Fruit fly (Drosophila melanogaster) whole organism, embryonic: Measurements from ENCODE around the gene CG13896.

Source experiments
- B-H2 ChIP-seq: fragments of 200-800 bp; sonication (Bioruptor generic); optimal IDR thresholded peaks from 2 replicates; lab custom pipeline; 2018; ENCODE audit warnings: missing biosample characterization, mild to moderate bottlenecking, missing genetic modification characterization
- Blimp-1 ChIP-seq: fragments of 200-800 bp; sonication (Bioruptor generic); optimal IDR thresholded peaks from 3 replicates; lab custom pipeline; 2018; ENCODE audit warnings: missing biosample characterization, missing genetic modification characterization, mild to moderate bottlenecking, moderate library complexity, missing genetic modification reagents
- CG11093 ChIP-seq: fragments of 200-800 bp; sonication (Bioruptor generic); IDR thresholded peaks from 3 replicates; pipeline ENCODE4 v1.3.6; 2022; ENCODE audit warnings: missing biosample characterization, missing genetic modification characterization
- CG12155 ChIP-seq: fragments of 200-800 bp; sonication (Bioruptor generic); optimal IDR thresholded peaks from 3 replicates; lab custom pipeline; 2016; ENCODE audit warnings: missing biosample characterization, missing genetic modification characterization
- CG12236 ChIP-seq: fragments of 200-800 bp; sonication (Bioruptor generic); optimal IDR thresholded peaks from 2 replicates; lab custom pipeline; 2016; ENCODE audit warnings: missing biosample characterization, missing genetic modification characterization
- CG12391 ChIP-seq: fragments of 200-800 bp; sonication (Bioruptor generic); optimal IDR thresholded peaks from 3 replicates; lab custom pipeline; 2018; ENCODE audit warnings: missing biosample characterization, mild to moderate bottlenecking, missing genetic modification characterization, moderate library complexity
- CG14014 ChIP-seq: fragments of 200-800 bp; sonication (Bioruptor generic); IDR thresholded peaks from 2 replicates; pipeline ENCODE4 v1.3.6; 2022; ENCODE audit warnings: missing biosample characterization, missing genetic modification characterization
- CG14965 ChIP-seq: fragments of 200-800 bp; sonication (Bioruptor generic); optimal IDR thresholded peaks from 2 replicates; lab custom pipeline; 2016; ENCODE audit warnings: missing biosample characterization, missing genetic modification characterization, borderline replicate concordance
- CG15696 ChIP-seq: fragments of 200-800 bp; sonication (Bioruptor generic); optimal IDR thresholded peaks from 2 replicates; lab custom pipeline; 2019; ENCODE audit warnings: missing biosample characterization, mild to moderate bottlenecking, missing genetic modification characterization, moderate library complexity
- CG16813 ChIP-seq: fragments of 200-800 bp; sonication (Bioruptor generic); IDR thresholded peaks from 3 replicates; pipeline ENCODE4 v1.3.6; 2022; ENCODE audit warnings: missing biosample characterization, missing genetic modification characterization; ENCODE audit not compliant: partially characterized antibody
- CG17829 ChIP-seq: fragments of 200-800 bp; optimal IDR thresholded peaks from 2 replicates; lab custom pipeline; 2019; ENCODE audit warnings: missing biosample characterization, mild to moderate bottlenecking, missing genetic modification characterization, moderate library complexity
- CG17912 ChIP-seq: fragments of 200-800 bp; sonication (Bioruptor generic); optimal IDR thresholded peaks from 2 replicates; lab custom pipeline; 2018; ENCODE audit warnings: missing biosample characterization, mild to moderate bottlenecking, missing genetic modification characterization
- CG18262 ChIP-seq: fragments of 200-800 bp; optimal IDR thresholded peaks from 3 replicates; lab custom pipeline; 2019; ENCODE audit warnings: missing biosample characterization, mild to moderate bottlenecking, missing genetic modification characterization, moderate library complexity
- CG2199 ChIP-seq: fragments of 200-800 bp; sonication (Bioruptor generic); IDR thresholded peaks from 3 replicates; pipeline ENCODE4 v1.3.6; 2022; ENCODE audit warnings: missing biosample characterization, missing genetic modification characterization
- CG2202 ChIP-seq: fragments of 200-800 bp; sonication (Bioruptor generic); optimal IDR thresholded peaks from 2 replicates; lab custom pipeline; 2018; ENCODE audit warnings: missing biosample characterization, mild to moderate bottlenecking, missing genetic modification characterization
- CG2889 ChIP-seq: fragments of 200-800 bp; sonication (Bioruptor generic); IDR thresholded peaks from 3 replicates; pipeline ENCODE4 v1.3.6; 2022; ENCODE audit warnings: missing biosample characterization, missing genetic modification characterization
- CG31441 ChIP-seq: fragments of 200-800 bp; sonication (Bioruptor generic); IDR thresholded peaks from 2 replicates; pipeline ENCODE4 v1.3.6; 2022; ENCODE audit warnings: missing biosample characterization, missing genetic modification characterization
- CG3726 ChIP-seq: fragments of 200-800 bp; sonication (Bioruptor generic); IDR thresholded peaks from 3 replicates; pipeline ENCODE4, ENCODE4 v1.3.6; 2022; ENCODE audit warnings: missing biosample characterization, missing genetic modification characterization
- CG4820 ChIP-seq: fragments of 200-800 bp; sonication (Bioruptor generic); optimal IDR thresholded peaks from 3 replicates; lab custom pipeline; 2016; ENCODE audit warnings: missing biosample characterization, missing genetic modification characterization
- CG6654 ChIP-seq: fragments of 200-800 bp; sonication (Bioruptor generic); optimal IDR thresholded peaks from 2 replicates; lab custom pipeline; 2017; ENCODE audit warnings: missing biosample characterization, mild to moderate bottlenecking, missing genetic modification characterization
- CG7745 ChIP-seq: fragments of 200-800 bp; sonication (Bioruptor generic); optimal IDR thresholded peaks from 2 replicates; lab custom pipeline; 2018; ENCODE audit warnings: missing biosample characterization, mild to moderate bottlenecking, missing genetic modification characterization, moderate library complexity
- CG7963 ChIP-seq: fragments of 200-800 bp; sonication (Bioruptor generic); IDR thresholded peaks from 3 replicates; pipeline ENCODE4 v1.3.6; 2022; ENCODE audit warnings: missing biosample characterization, missing genetic modification characterization; ENCODE audit not compliant: partially characterized antibody
- CrebB ChIP-seq: fragments of 200-800 bp; sonication (Bioruptor generic); optimal IDR thresholded peaks from 3 replicates; lab custom pipeline; 2018; ENCODE audit warnings: missing biosample characterization, mild to moderate bottlenecking, missing genetic modification characterization
- Dek ChIP-seq: fragments of 200-800 bp; sonication (Bioruptor generic); optimal IDR thresholded peaks from 3 replicates; lab custom pipeline; 2019; ENCODE audit warnings: missing biosample characterization, mild to moderate bottlenecking, missing genetic modification characterization, moderate library complexity
- Dref ChIP-seq: fragments of 200-800 bp; sonication (Bioruptor generic); IDR thresholded peaks from 2 replicates; pipeline ENCODE4 v1.3.6; 2022; ENCODE audit warnings: missing biosample characterization, missing genetic modification characterization
- H15 ChIP-seq: fragments of 200-800 bp; sonication (Bioruptor generic); IDR thresholded peaks from 3 replicates; pipeline ENCODE4 v1.3.6; 2022; ENCODE audit warnings: missing biosample characterization, missing genetic modification characterization
- Hmx ChIP-seq: fragments of 200-800 bp; sonication (Bioruptor generic); optimal IDR thresholded peaks from 2 replicates; lab custom pipeline; 2016; ENCODE audit warnings: missing biosample characterization, missing genetic modification characterization
- Hr39 ChIP-seq: fragments of >200 bp; optimal IDR thresholded peaks from 2 replicates; lab custom pipeline; 2017
- Mad ChIP-seq: fragments of 200-800 bp; sonication (Bioruptor generic); optimal IDR thresholded peaks from 2 replicates; lab custom pipeline; 2016; ENCODE audit warnings: missing biosample characterization, missing genetic modification characterization
- Med ChIP-seq: fragments of 200-800 bp; sonication (Bioruptor generic); peaks from one replicate; lab custom pipeline; 2016; ENCODE audit warnings: missing biosample characterization, missing genetic modification characterization, mild to moderate bottlenecking, inconsistent platforms, moderate library complexity
- Oli ChIP-seq: fragments of 200-800 bp; sonication (Bioruptor generic); optimal IDR thresholded peaks from 2 replicates; lab custom pipeline; 2018; ENCODE audit warnings: missing biosample characterization, mild to moderate bottlenecking, missing genetic modification characterization, moderate library complexity
- PHDP ChIP-seq: fragments of 200-800 bp; sonication (Bioruptor generic); optimal IDR thresholded peaks from 3 replicates; lab custom pipeline; 2018; ENCODE audit warnings: missing biosample characterization, mild to moderate bottlenecking, missing genetic modification characterization, moderate library complexity
- Side ChIP-seq: fragments of 200-800 bp; sonication (Bioruptor generic); optimal IDR thresholded peaks from 2 replicates; lab custom pipeline; 2016; ENCODE audit warnings: missing biosample characterization, missing genetic modification characterization
- Trl ChIP-seq, 3 experiments: fragments of >200 bp in 2 of 3; fragments of 200-800 bp in 1 of 3; sonication (Bioruptor generic) in 1 of 3; optimal IDR thresholded peaks; 2 replicates in 1 of 3; 3 replicates in 2 of 3; lab custom pipeline; 2016 to 2017; ENCODE audit warnings: missing biosample characterization in 1 of 3, missing genetic modification characterization in 1 of 3
- chm ChIP-seq: fragments of 200-800 bp; sonication (Bioruptor generic); IDR thresholded peaks from 2 replicates; pipeline ENCODE4 v1.3.6; 2022; ENCODE audit warnings: missing biosample characterization, missing genetic modification characterization
- corto ChIP-seq: fragments of 200-800 bp; sonication (Bioruptor generic); optimal IDR thresholded peaks from 2 replicates; lab custom pipeline; 2016; ENCODE audit warnings: missing biosample characterization, mild to moderate bottlenecking, missing genetic modification characterization, moderate library complexity
- gsb-n ChIP-seq: fragments of 200-800 bp; sonication (Bioruptor generic); optimal IDR thresholded peaks from 3 replicates; lab custom pipeline; 2018; ENCODE audit warnings: missing biosample characterization, mild to moderate bottlenecking, missing genetic modification characterization
- hkb ChIP-seq, 2 experiments: fragments of 200-800 bp in 1 of 2; fragments of >200 bp in 1 of 2; sonication (Bioruptor generic) in 1 of 2; IDR thresholded peaks in 1 of 2; optimal IDR thresholded peaks in 1 of 2; 2 replicates each; pipeline versions ENCODE4 v1.3.6 to Lab custom; 2017 to 2022; ENCODE audit warnings: missing biosample characterization in 1 of 2, missing genetic modification characterization in 1 of 2
- nau ChIP-seq: fragments of 200-800 bp; sonication (Bioruptor generic); optimal IDR thresholded peaks from 3 replicates; lab custom pipeline; 2017; ENCODE audit warnings: missing biosample characterization, mild to moderate bottlenecking, missing genetic modification characterization, missing genetic modification reagents
- odd ChIP-seq: fragments of 200-800 bp; sonication (Bioruptor generic); optimal IDR thresholded peaks from 2 replicates; lab custom pipeline; 2017; ENCODE audit warnings: missing biosample characterization, mild to moderate bottlenecking, missing genetic modification characterization
- onecut ChIP-seq: fragments of 200-800 bp; sonication (Bioruptor generic); IDR thresholded peaks from 2 replicates; pipeline ENCODE4 v1.3.6; 2022; ENCODE audit warnings: missing biosample characterization, missing genetic modification characterization
- pho ChIP-seq: fragments of 200-800 bp; sonication (Bioruptor generic); optimal IDR thresholded peaks from 2 replicates; lab custom pipeline; 2016; ENCODE audit warnings: missing biosample characterization, missing genetic modification characterization
- pzg ChIP-seq: fragments of 200-800 bp; sonication (Bioruptor generic); optimal IDR thresholded peaks from 3 replicates; lab custom pipeline; 2018; ENCODE audit warnings: missing biosample characterization, mild to moderate bottlenecking, missing genetic modification characterization, moderate library complexity
- salm ChIP-seq: fragments of 200-800 bp; sonication (Bioruptor generic); optimal IDR thresholded peaks from 2 replicates; lab custom pipeline; 2018; ENCODE audit warnings: missing biosample characterization, mild to moderate bottlenecking, missing genetic modification characterization
- sd ChIP-seq: fragments of 200-800 bp; sonication (Bioruptor generic); optimal IDR thresholded peaks from 3 replicates; lab custom pipeline; 2018; ENCODE audit warnings: missing biosample characterization, mild to moderate bottlenecking, missing genetic modification characterization, moderate library complexity
- ssp ChIP-seq: fragments of 200-800 bp; sonication (Bioruptor generic); IDR thresholded peaks from 2 replicates; pipeline ENCODE4 v1.3.6; 2022; ENCODE audit warnings: missing biosample characterization, missing genetic modification characterization
- sug ChIP-seq: fragments of 200-800 bp; optimal IDR thresholded peaks from 2 replicates; lab custom pipeline; 2019; ENCODE audit warnings: missing biosample characterization, mild to moderate bottlenecking, missing genetic modification characterization, moderate library complexity
- tin ChIP-seq: fragments of 200-800 bp; sonication (Bioruptor generic); optimal IDR thresholded peaks from 3 replicates; lab custom pipeline; 2016; ENCODE audit warnings: missing biosample characterization, missing genetic modification characterization
- tup ChIP-seq: fragments of 200-800 bp; sonication (Bioruptor generic); optimal IDR thresholded peaks from 2 replicates; lab custom pipeline; 2016; ENCODE audit warnings: missing biosample characterization, mild to moderate bottlenecking, missing genetic modification characterization, moderate library complexity
- vvl ChIP-seq: fragments of 200-800 bp; sonication (Bioruptor generic); IDR thresholded peaks from 2 replicates; pipeline ENCODE4 v1.3.6; 2022; ENCODE audit warnings: missing biosample characterization, missing genetic modification characterization
- yki ChIP-seq: fragments of >200 bp; optimal IDR thresholded peaks from 3 replicates; lab custom pipeline; 2018

Gene CG13896

DNA sequence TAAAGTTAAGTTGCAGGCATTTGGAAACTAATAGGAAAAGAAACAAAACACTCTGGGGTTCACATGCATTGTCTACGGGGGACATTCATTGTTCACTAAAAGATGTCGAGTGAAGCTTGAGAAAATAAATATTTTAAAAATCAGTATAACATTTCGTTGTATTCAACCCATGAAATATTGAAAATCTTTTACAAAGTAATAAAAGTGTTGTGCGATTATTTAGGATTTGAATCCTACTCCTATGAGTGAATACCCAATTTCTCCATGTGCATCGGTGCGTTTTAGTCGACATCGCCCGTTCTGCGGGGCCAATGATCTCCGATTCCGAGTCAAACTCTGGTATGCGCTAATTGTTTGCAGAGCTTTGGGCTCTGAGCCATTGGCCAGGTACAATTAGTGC lies 43.0 kb upstream of the CG13896 start:
- TF ChIP-seq Dref = no peak
- TF ChIP-seq Dek = no peak
- no peak for TF ChIP-seq yki
- TF ChIP-seq salm (tag; lab: Kevin White, UChicago) = no peak
- TF ChIP-seq sd (tag; lab: Kevin White, UChicago) = peak; percentile 2
- TF ChIP-seq sug (tag; lab: Kevin White, UChicago) = no peak
- TF ChIP-seq CG17912 (GFP tag; lab: Kevin White, UChicago) = no peak
- TF ChIP-seq CG6654 (GFP tag; lab: Kevin White, UChicago) = no peak
- TF ChIP-seq CG12236 = no peak
- no peak for TF ChIP-seq CG2202
- no peak for TF ChIP-seq CG2199 (GFP tag; lab: Robert Waterston, UW)
- TF ChIP-seq hkb (optimal IDR thresholded peaks at IDR 0.05; lab: Kevin White, UChicago) = no peak
- TF ChIP-seq hkb (GFP tag; IDR thresholded peaks at IDR 0.05; lab: Robert Waterston, UW) = peak; percentile 67
- no peak for TF ChIP-seq onecut
- TF ChIP-seq tup = no peak
- TF ChIP-seq tin (GFP tag; lab: Kevin White, UChicago) = no peak
- TF ChIP-seq pho (GFP tag; lab: Kevin White, UChicago) = no peak
- no peak for TF ChIP-seq chm (GFP tag; lab: Robert Waterston, UW)
- TF ChIP-seq CG16813 (GFP tag; lab: Robert Waterston, UW) = no peak
- no peak for TF ChIP-seq corto (GFP tag; lab: Kevin White, UChicago)
- no peak for TF ChIP-seq PHDP (tag; lab: Kevin White, UChicago)
- TF ChIP-seq CG31441 (GFP tag; lab: Robert Waterston, UW) = 0 out of 2 replicates have a peak, but pooled peaks have one; percentile 10
- TF ChIP-seq vvl (GFP tag; lab: Robert Waterston, UW) = no peak; the same call in 1 of the 2 replicates
- peak; percentile 39 for TF ChIP-seq CG4820
- no peak for TF ChIP-seq H15 (GFP tag; lab: Robert Waterston, UW)
- no peak for TF ChIP-seq pzg (GFP tag; lab: Kevin White, UChicago)
- peak; percentile 34 for TF ChIP-seq CG12391 (tag; lab: Kevin White, UChicago)
- no peak for TF ChIP-seq Trl (optimal IDR thresholded peaks at IDR 0.05; lab: Kevin White, UChicago)
- TF ChIP-seq Trl (GFP tag; optimal IDR thresholded peaks at IDR 0.05; lab: Kevin White, UChicago) = no peak
- TF ChIP-seq odd (GFP tag; lab: Kevin White, UChicago) = no peak
- no peak for TF ChIP-seq CG12155 (GFP tag; lab: Kevin White, UChicago)
- no peak for TF ChIP-seq CG14014 (GFP tag; lab: Robert Waterston, UW)
- TF ChIP-seq Hmx (GFP tag; lab: Kevin White, UChicago) = no peak
- TF ChIP-seq CG14965 (GFP tag; lab: Kevin White, UChicago) = no peak
- peak; percentile 12 for TF ChIP-seq CG17829 (tag; lab: Kevin White, UChicago)
- peak; percentile 39 for TF ChIP-seq Oli (tag; lab: Kevin White, UChicago)
- TF ChIP-seq CG18262 (tag; lab: Kevin White, UChicago) = no peak
- peak; percentile 26 for TF ChIP-seq gsb-n (tag; lab: Kevin White, UChicago)
- TF ChIP-seq nau (GFP tag; lab: Kevin White, UChicago) = no peak
- TF ChIP-seq Mad = no peak
- TF ChIP-seq B-H2 (GFP tag; lab: Kevin White, UChicago) = no peak
- no peak for TF ChIP-seq Blimp-1
- no peak for TF ChIP-seq Side (GFP tag; lab: Kevin White, UChicago)
- TF ChIP-seq CG11093 = 0 out of 3 replicates have a peak, but pooled peaks have one; percentile 16
- peak; percentile 56 for TF ChIP-seq Med (GFP tag; lab: Kevin White, UChicago)
- no peak for TF ChIP-seq CrebB (tag; lab: Kevin White, UChicago)
- no peak for TF ChIP-seq CG7745
- 0 out of 2 replicates have a peak, but pooled peaks have one; percentile 31 for TF ChIP-seq ssp (GFP tag; lab: Robert Waterston, UW)
- no peak for TF ChIP-seq CG7963 (GFP tag; lab: Robert Waterston, UW)
- no peak for TF ChIP-seq CG2889 (GFP tag; lab: Robert Waterston, UW)
- TF ChIP-seq Hr39 (lab: Kevin White, UChicago) = no peak
- TF ChIP-seq CG3726 (GFP tag; lab: Robert Waterston, UW) = no peak
- TF ChIP-seq CG15696 (tag; lab: Kevin White, UChicago) = no peak
